Worm (Caenorhabditis elegans) whole organism, L1 larva: ENCODE data around the gene F55A4.3.

ENCODE experiments used
- C04F5.9 ChIP-seq: sonication (generic microtip); optimal IDR thresholded peaks from 2 replicates; lab custom pipeline; 2016; ENCODE audit warnings: missing genetic modification characterization, missing compliant biosample characterization
- C16A3.4 ChIP-seq: fragments of 150-350 bp; optimal IDR thresholded peaks from 2 replicates; lab custom pipeline; 2014; ENCODE audit warnings: missing biosample characterization, missing genetic modification characterization
- C34B4.2 ChIP-seq: sonication (generic microtip); optimal IDR thresholded peaks from 2 replicates; lab custom pipeline; 2017; ENCODE audit warnings: mild to moderate bottlenecking, missing genetic modification characterization, missing compliant biosample characterization
- F16B12.6 ChIP-seq: fragments of 150-350 bp; optimal IDR thresholded peaks from 2 replicates; lab custom pipeline; 2014; ENCODE audit warnings: missing biosample characterization, missing genetic modification characterization
- Y116A8C.19 ChIP-seq: sonication (generic microtip); optimal IDR thresholded peaks from 2 replicates; lab custom pipeline; 2016; ENCODE audit warnings: missing compliant biosample characterization, missing genetic modification characterization, borderline replicate concordance
- alr-1 ChIP-seq: fragments of 200-800 bp; sonication (Bioruptor generic); optimal IDR thresholded peaks from 2 replicates; lab custom pipeline; 2018; ENCODE audit warnings: borderline replicate concordance, mild to moderate bottlenecking, missing genetic modification characterization, missing compliant biosample characterization
- ama-1 ChIP-seq: fragments of 150-350 bp; optimal IDR thresholded peaks from 2 replicates; lab custom pipeline; 2014
- blmp-1 ChIP-seq: fragments of 150-350 bp; optimal IDR thresholded peaks from 2 replicates; lab custom pipeline; 2014; ENCODE audit warnings: missing biosample characterization, missing genetic modification characterization
- ceh-63 ChIP-seq: fragments of 200-800 bp; sonication (Bioruptor generic); optimal IDR thresholded peaks from 2 replicates; lab custom pipeline; 2018; ENCODE audit warnings: mild to moderate bottlenecking, missing genetic modification characterization, missing compliant biosample characterization
- ceh-88 ChIP-seq: fragments of 200-800 bp; sonication (Bioruptor generic); IDR thresholded peaks from 2 replicates; pipeline ENCODE4 v1.3.6; 2022; ENCODE audit warnings: missing genetic modification characterization, missing compliant biosample characterization
- ces-1 ChIP-seq: fragments of 150-350 bp; optimal IDR thresholded peaks from 2 replicates; lab custom pipeline; 2014; ENCODE audit warnings: missing biosample characterization, missing genetic modification reagents, missing genetic modification characterization
- dsc-1 ChIP-seq: sonication (generic microtip); optimal IDR thresholded peaks from 2 replicates; lab custom pipeline; 2016; ENCODE audit warnings: mild to moderate bottlenecking, missing genetic modification characterization, missing compliant biosample characterization
- efl-1 ChIP-seq, 4 experiments: fragments of 150-350 bp; optimal IDR thresholded peaks in 3 of 4; peaks in 1 of 4; 1 replicate in 1 of 4; 2 replicates in 3 of 4; lab custom pipeline; 2014; ENCODE audit warnings: missing biosample characterization in 2 of 4, missing genetic modification characterization in 2 of 4, missing genetic modification reagents in 2 of 4
- elt-2 ChIP-seq: sonication (generic microtip); optimal IDR thresholded peaks from 2 replicates; lab custom pipeline; 2016; ENCODE audit warnings: missing genetic modification characterization, mild to moderate bottlenecking, inconsistent platforms, missing compliant biosample characterization, missing genetic modification reagents
- fkh-10 ChIP-seq: sonication (generic microtip); optimal IDR thresholded peaks from 2 replicates; lab custom pipeline; 2017; ENCODE audit warnings: missing biosample characterization, missing genetic modification reagents, missing genetic modification characterization
- fos-1 ChIP-seq: fragments of 150-350 bp; optimal IDR thresholded peaks from 2 replicates; lab custom pipeline; 2014; ENCODE audit warnings: missing biosample characterization, missing genetic modification characterization
- grh-1 ChIP-seq: fragments of 200-800 bp; sonication (Bioruptor generic); IDR thresholded peaks from 2 replicates; pipeline ENCODE4 v1.3.6; 2022; ENCODE audit warnings: missing genetic modification reagents, missing genetic modification characterization, missing compliant biosample characterization
- hlh-4 ChIP-seq: sonication (generic microtip); optimal IDR thresholded peaks from 2 replicates; lab custom pipeline; 2016; ENCODE audit warnings: mild to moderate bottlenecking, missing genetic modification characterization, missing compliant biosample characterization
- hpl-2 ChIP-seq: fragments of 150-350 bp; optimal IDR thresholded peaks from 2 replicates; lab custom pipeline; 2014; ENCODE audit warnings: missing biosample characterization, missing genetic modification reagents, missing genetic modification characterization
- irx-1 ChIP-seq: sonication (generic microtip); optimal IDR thresholded peaks from 2 replicates; lab custom pipeline; 2016; ENCODE audit warnings: missing genetic modification characterization, missing compliant biosample characterization
- isw-1 ChIP-seq: fragments of 200-800 bp; sonication (Bioruptor generic); IDR thresholded peaks from 2 replicates; pipeline ENCODE4 v1.3.6; 2022; ENCODE audit warnings: missing genetic modification characterization, missing compliant biosample characterization
- lin-13 ChIP-seq: fragments of 150-350 bp; optimal IDR thresholded peaks from 2 replicates; lab custom pipeline; 2014; ENCODE audit warnings: missing biosample characterization, missing genetic modification reagents, missing genetic modification characterization
- lin-14 ChIP-seq: fragments of 200-800 bp; sonication (Bioruptor generic); optimal IDR thresholded peaks from 2 replicates; lab custom pipeline; 2018; ENCODE audit warnings: mild to moderate bottlenecking, missing genetic modification characterization, moderate library complexity, missing compliant biosample characterization
- lir-3 ChIP-seq: sonication (generic microtip); optimal IDR thresholded peaks from 2 replicates; lab custom pipeline; 2016; ENCODE audit warnings: mild to moderate bottlenecking, missing genetic modification characterization, moderate library complexity, missing compliant biosample characterization; ENCODE audit not compliant: poor library complexity
- lsy-2 ChIP-seq, 2 experiments: fragments of 150-350 bp; optimal IDR thresholded peaks; 2 replicates each; lab custom pipeline; 2014; ENCODE audit warnings: missing biosample characterization in 2 of 2, missing genetic modification characterization in 2 of 2
- mab-9 ChIP-seq: fragments of 200-800 bp; sonication (Bioruptor generic); IDR thresholded peaks from 2 replicates; pipeline ENCODE4 v1.3.6; 2022; ENCODE audit warnings: missing genetic modification reagents, missing genetic modification characterization, missing compliant biosample characterization
- mep-1 ChIP-seq: fragments of 150-350 bp; optimal IDR thresholded peaks from 2 replicates; lab custom pipeline; 2014; ENCODE audit warnings: missing biosample characterization, missing genetic modification characterization
- nhr-11 ChIP-seq: fragments of 150-350 bp; optimal IDR thresholded peaks from 2 replicates; lab custom pipeline; 2014; ENCODE audit warnings: missing biosample characterization, missing genetic modification characterization
- nhr-19 ChIP-seq: fragments of 200-800 bp; sonication (Bioruptor generic); conservative IDR thresholded peaks from 2 replicates; pipeline ENCODE4 v1.3.6; 2022; ENCODE audit warnings: missing genetic modification characterization, missing compliant biosample characterization
- nhr-237 ChIP-seq: fragments of 150-350 bp; optimal IDR thresholded peaks from 2 replicates; lab custom pipeline; 2014; ENCODE audit warnings: missing biosample characterization, missing genetic modification characterization
- nhr-47 ChIP-seq: sonication (generic microtip); optimal IDR thresholded peaks from 2 replicates; lab custom pipeline; 2016; ENCODE audit warnings: mild to moderate bottlenecking, missing genetic modification characterization, moderate library complexity, missing compliant biosample characterization
- nhr-71 ChIP-seq: sonication (generic microtip); optimal IDR thresholded peaks from 2 replicates; lab custom pipeline; 2016; ENCODE audit warnings: mild to moderate bottlenecking, missing genetic modification characterization, moderate library complexity, missing compliant biosample characterization
- nhr-84 ChIP-seq: sonication (generic microtip); optimal IDR thresholded peaks from 2 replicates; lab custom pipeline; 2017; ENCODE audit warnings: missing biosample characterization, missing genetic modification characterization
- nhr-90 ChIP-seq: sonication (generic microtip); optimal IDR thresholded peaks from 2 replicates; lab custom pipeline; 2016; ENCODE audit warnings: mild to moderate bottlenecking, missing genetic modification characterization, missing compliant biosample characterization; ENCODE audit not compliant: poor library complexity
- pax-3 ChIP-seq: fragments of 200-800 bp; sonication (Bioruptor generic); optimal IDR thresholded peaks from 2 replicates; lab custom pipeline; 2018; ENCODE audit warnings: mild to moderate bottlenecking, missing genetic modification characterization, moderate library complexity, missing compliant biosample characterization
- pqm-1 ChIP-seq: sonication (generic microtip); optimal IDR thresholded peaks from 3 replicates; lab custom pipeline; 2017; ENCODE audit warnings: missing biosample characterization, missing genetic modification characterization
- rnt-1 ChIP-seq: sonication (generic microtip); optimal IDR thresholded peaks from 2 replicates; lab custom pipeline; 2016; ENCODE audit warnings: mild to moderate bottlenecking, missing genetic modification characterization, moderate library complexity, missing compliant biosample characterization
- snpc-4 ChIP-seq: fragments of 150-350 bp; optimal IDR thresholded peaks from 2 replicates; lab custom pipeline; 2014; ENCODE audit warnings: missing biosample characterization, missing genetic modification characterization
- snu-23 ChIP-seq: sonication (generic microtip); optimal IDR thresholded peaks from 2 replicates; lab custom pipeline; 2016; ENCODE audit warnings: missing genetic modification characterization, missing compliant biosample characterization
- sox-4 ChIP-seq: sonication (generic microtip); optimal IDR thresholded peaks from 2 replicates; lab custom pipeline; 2016; ENCODE audit warnings: missing genetic modification characterization, missing compliant biosample characterization
- sptf-1 ChIP-seq: fragments of 150-350 bp; optimal IDR thresholded peaks from 2 replicates; lab custom pipeline; 2014; ENCODE audit warnings: missing biosample characterization, missing genetic modification characterization
- swsn-7 ChIP-seq: sonication (generic microtip); optimal IDR thresholded peaks from 2 replicates; lab custom pipeline; 2016; ENCODE audit warnings: missing genetic modification characterization, missing compliant biosample characterization
- tbx-2 ChIP-seq: sonication (generic microtip); optimal IDR thresholded peaks from 2 replicates; lab custom pipeline; 2016; ENCODE audit warnings: missing genetic modification characterization, missing compliant biosample characterization
- unc-86 ChIP-seq: sonication (generic microtip); optimal IDR thresholded peaks from 2 replicates; lab custom pipeline; 2016; ENCODE audit warnings: missing genetic modification characterization, missing compliant biosample characterization
- unc-98 ChIP-seq: fragments of 200-800 bp; sonication (Bioruptor generic); IDR thresholded peaks from 2 replicates; pipeline ENCODE4 v1.3.6; 2022; ENCODE audit warnings: missing genetic modification characterization, missing compliant biosample characterization
- vab-15 ChIP-seq: sonication (generic microtip); optimal IDR thresholded peaks from 2 replicates; lab custom pipeline; 2017; ENCODE audit warnings: missing genotype, mild to moderate bottlenecking, missing genetic modification characterization, missing compliant biosample characterization
- zag-1 ChIP-seq: fragments of 150-350 bp; optimal IDR thresholded peaks from 2 replicates; lab custom pipeline; 2014; ENCODE audit warnings: missing biosample characterization, missing genetic modification characterization
- zip-4 ChIP-seq: fragments of 200-800 bp; sonication (Bioruptor generic); optimal IDR thresholded peaks from 2 replicates; lab custom pipeline; 2018; ENCODE audit warnings: mild to moderate bottlenecking, missing genetic modification characterization, moderate library complexity, missing compliant biosample characterization
- ztf-11 ChIP-seq, 2 experiments: sonication (generic microtip); optimal IDR thresholded peaks; 2 replicates each; lab custom pipeline; 2016 to 2017; ENCODE audit warnings: missing genetic modification characterization in 2 of 2, missing biosample characterization in 1 of 2, missing compliant biosample characterization in 1 of 2
- ztf-4 ChIP-seq: fragments of 150-350 bp; optimal IDR thresholded peaks from 2 replicates; lab custom pipeline; 2014; ENCODE audit warnings: missing biosample characterization, missing genetic modification characterization

Gene F55A4.3

ce11 chrX:1064064-1064463 is 39.2 kb upstream of the F55A4.3 start (continued):
- TF ChIP-seq nhr-90, result no peak
- TF ChIP-seq mep-1 (tag; lab: Kevin White, UChicago), result peak; percentile 42
- TF ChIP-seq elt-2 (tag; lab: Kevin White, UChicago), result no peak
- TF ChIP-seq nhr-19 (GFP tag; lab: Robert Waterston, UW), result peak; percentile 44
- TF ChIP-seq zip-4 (GFP tag; lab: Kevin White, UChicago), result no peak
- TF ChIP-seq ceh-88 (GFP tag; lab: Robert Waterston, UW), result no peak

ce11 chrX:1062403-1063073 is 37.6 kb upstream of the F55A4.3 start, which contains the start of gene unc-1:
Gene unc-1, minus strand, starts transcription at chrX:1062453.
- TF ChIP-seq ceh-63 (GFP tag; lab: Kevin White, UChicago) (no peak), ztf-11 (tag; optimal IDR thresholded peaks at IDR 0.05; lab: Kevin White, UChicago) (no peak), F16B12.6 (no peak), Y116A8C.19 (no peak), pqm-1 (no peak), rnt-1 (peak; percentile 25), mab-9 (GFP tag; lab: Robert Waterston, UW) (no peak), alr-1 (tag; lab: Kevin White, UChicago) (no peak), pax-3 (tag; lab: Kevin White, UChicago) (no peak), efl-1 (optimal IDR thresholded peaks at IDR 0.05; lab: Kevin White, UChicago) (no peak), efl-1 (GFP tag; optimal IDR thresholded peaks at IDR 0.05 in 1 of 2; lab: Kevin White, UChicago) (no peak), grh-1 (GFP tag; lab: Robert Waterston, UW) (no peak), fos-1 (tag; lab: Kevin White, UChicago) (no peak), lin-13 (GFP tag; lab: Kevin White, UChicago) (no peak), ztf-4 (tag; lab: Kevin White, UChicago) (no peak), nhr-90 (no peak), ces-1 (GFP tag; lab: Kevin White, UChicago) (peak; percentile 62), sptf-1 (tag; lab: Kevin White, UChicago) (no peak), snpc-4 (tag; lab: Kevin White, UChicago) (no peak), lsy-2 (tag; optimal IDR thresholded peaks at IDR 0.05; lab: Kevin White, UChicago) (peak; percentile 13 to 37), unc-98 (no peak), ceh-88 (GFP tag; lab: Robert Waterston, UW) (no peak), nhr-11 (tag; lab: Kevin White, UChicago) (no peak), ama-1 (lab: Kevin White, UChicago) (no peak), unc-86 (tag; lab: Kevin White, UChicago) (peak; percentile 31), vab-15 (no peak), swsn-7 (peak; percentile 24), isw-1 (GFP tag; lab: Robert Waterston, UW) (no peak), irx-1 (tag; lab: Kevin White, UChicago) (no peak), nhr-237 (tag; lab: Kevin White, UChicago) (no peak), nhr-19 (GFP tag; lab: Robert Waterston, UW) (no peak), nhr-84 (tag; lab: Kevin White, UChicago) (no peak), hlh-4 (tag; lab: Kevin White, UChicago) (no peak), nhr-47 (tag; lab: Kevin White, UChicago) (peak; percentile 31), C34B4.2 (tag; lab: Kevin White, UChicago) (no peak), sox-4 (no peak), blmp-1 (tag; lab: Kevin White, UChicago) (no peak), C16A3.4 (no peak), dsc-1 (tag; lab: Kevin White, UChicago) (peak; percentile 21), fkh-10 (peak; percentile 36), hpl-2 (GFP tag; lab: Kevin White, UChicago) (no peak), zag-1 (tag; lab: Kevin White, UChicago) (no peak), lin-14 (GFP tag; lab: Kevin White, UChicago) (peak; percentile 87), tbx-2 (tag; lab: Kevin White, UChicago) (peak; percentile 12), C04F5.9 (tag; lab: Kevin White, UChicago) (no peak), lir-3 (tag; lab: Kevin White, UChicago) (no peak), nhr-71 (tag; lab: Kevin White, UChicago) (peak; percentile 28), elt-2 (tag; lab: Kevin White, UChicago) (no peak), snu-23 (GFP tag; lab: Kevin White, UChicago) (peak; percentile 15)
